Worm (Caenorhabditis elegans) whole organism, late embryonic: ENCODE results near the gene nhr-56.

Experiments used
- T23F11.4 ChIP-seq: fragments of 200-800 bp; sonication (Bioruptor generic); optimal IDR thresholded peaks from 2 replicates; lab custom pipeline; 2018; ENCODE audit warnings: mild to moderate bottlenecking, missing genetic modification characterization, missing compliant biosample characterization
- dmd-4 ChIP-seq: sonication (generic microtip); optimal IDR thresholded peaks from 2 replicates; lab custom pipeline; 2016; ENCODE audit warnings: borderline replicate concordance, missing genetic modification characterization, missing compliant biosample characterization
- fax-1 ChIP-seq: sonication (generic microtip); optimal IDR thresholded peaks from 2 replicates; lab custom pipeline; 2016; ENCODE audit warnings: missing genotype, missing genetic modification characterization, missing compliant biosample characterization
- nfya-1 ChIP-seq: sonication (generic microtip); optimal IDR thresholded peaks from 2 replicates; lab custom pipeline; 2017; ENCODE audit warnings: missing genetic modification characterization, mild to moderate bottlenecking, missing compliant biosample characterization, antibody characterized with exemption, moderate library complexity
- odd-2 ChIP-seq: sonication (generic microtip); optimal IDR thresholded peaks from 2 replicates; lab custom pipeline; 2017; ENCODE audit warnings: antibody characterized with exemption, mild to moderate bottlenecking, missing genetic modification characterization, missing compliant biosample characterization
- pha-4 ChIP-seq: fragments of 150-350 bp; optimal IDR thresholded peaks from 2 replicates; lab custom pipeline; 2018; ENCODE audit warnings: missing biosample characterization, missing genetic modification reagents, missing genetic modification characterization
- tbx-2 ChIP-seq: sonication (generic microtip); optimal IDR thresholded peaks from 2 replicates; lab custom pipeline; 2016; ENCODE audit warnings: missing genetic modification characterization, missing compliant biosample characterization

DNA sequence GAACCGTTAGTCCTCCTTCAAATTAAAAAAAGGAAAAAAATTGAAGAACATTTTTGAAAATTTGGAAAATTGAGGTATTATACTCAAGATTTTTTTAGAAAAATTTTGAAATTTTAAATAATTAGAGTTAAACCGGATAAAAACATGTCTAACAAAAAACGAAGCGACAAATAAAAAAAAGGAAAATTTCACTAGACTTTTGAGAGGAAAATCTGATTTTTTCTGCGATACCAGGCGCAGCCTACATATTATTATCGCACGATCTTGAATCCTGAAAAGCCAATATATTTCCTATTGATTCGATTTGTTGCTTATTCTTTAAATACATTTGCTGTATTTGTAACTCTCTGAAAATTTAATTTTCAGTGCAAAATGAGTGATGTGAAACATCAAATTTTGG, 3.5 kb upstream of the nhr-56 start, which contains the start of gene nstp-8:
- TF ChIP-seq pha-4 (no peak), odd-2 (tag; lab: Kevin White, UChicago) (no peak), fax-1 (no peak), T23F11.4 (no peak), nfya-1 (no peak), tbx-2 (tag; lab: Kevin White, UChicago) (no peak), dmd-4 (tag; lab: Kevin White, UChicago) (no peak)
